Worm (Caenorhabditis elegans) whole organism, L2 larva: ENCODE results near the gene vha-20.

Source experiments
- C34F6.9 ChIP-seq: fragments of 150-350 bp; optimal IDR thresholded peaks from 2 replicates; lab custom pipeline; 2014; ENCODE audit warnings: missing biosample characterization, missing genetic modification characterization
- R02D3.7 ChIP-seq: fragments of 150-350 bp; optimal IDR thresholded peaks from 2 replicates; lab custom pipeline; 2014; ENCODE audit warnings: missing biosample characterization, missing genetic modification characterization
- Y55F3AM.14 ChIP-seq: fragments of 200-800 bp; sonication (Bioruptor generic); optimal IDR thresholded peaks from 2 replicates; lab custom pipeline; 2018; ENCODE audit warnings: mild to moderate bottlenecking, missing genetic modification characterization, missing compliant biosample characterization
- ZK546.5 ChIP-seq: sonication (generic microtip); optimal IDR thresholded peaks from 2 replicates; lab custom pipeline; 2017; ENCODE audit warnings: missing biosample characterization, missing genetic modification characterization
- alr-1 ChIP-seq: fragments of 150-350 bp; optimal IDR thresholded peaks from 2 replicates; lab custom pipeline; 2014; ENCODE audit warnings: missing biosample characterization, missing genetic modification characterization
- aly-2 ChIP-seq: fragments of 150-350 bp; optimal IDR thresholded peaks from 2 replicates; lab custom pipeline; 2014; ENCODE audit warnings: missing biosample characterization, missing genetic modification characterization
- ceh-16 ChIP-seq: fragments of 150-350 bp; optimal IDR thresholded peaks from 2 replicates; lab custom pipeline; 2014; ENCODE audit warnings: missing biosample characterization, missing genetic modification characterization
- ceh-82 ChIP-seq: fragments of 150-350 bp; optimal IDR thresholded peaks from 2 replicates; lab custom pipeline; 2014; ENCODE audit warnings: missing biosample characterization, missing genetic modification characterization
- crh-2 ChIP-seq: sonication (generic microtip); optimal IDR thresholded peaks from 2 replicates; lab custom pipeline; 2017; ENCODE audit warnings: missing biosample characterization, missing genetic modification characterization
- dmd-4 ChIP-seq: sonication (generic microtip); optimal IDR thresholded peaks from 2 replicates; lab custom pipeline; 2017; ENCODE audit warnings: missing biosample characterization, missing genetic modification characterization
- egl-27 ChIP-seq: sonication (generic microtip); optimal IDR thresholded peaks from 3 replicates; lab custom pipeline; 2017; ENCODE audit warnings: missing biosample characterization, missing genetic modification reagents, missing genetic modification characterization
- elt-1 ChIP-seq: fragments of 150-350 bp; optimal IDR thresholded peaks from 2 replicates; lab custom pipeline; 2014; ENCODE audit warnings: missing biosample characterization, missing genetic modification characterization
- elt-3 ChIP-seq: sonication (generic microtip); optimal IDR thresholded peaks from 2 replicates; lab custom pipeline; 2017; ENCODE audit warnings: missing biosample characterization, missing genetic modification characterization
- fos-1 ChIP-seq: fragments of 150-350 bp; optimal IDR thresholded peaks from 2 replicates; lab custom pipeline; 2014; ENCODE audit warnings: missing biosample characterization, missing genetic modification characterization
- gmeb-1 ChIP-seq: fragments of 150-350 bp; optimal IDR thresholded peaks from 2 replicates; lab custom pipeline; 2014; ENCODE audit warnings: missing biosample characterization, missing genetic modification characterization
- lin-13 ChIP-seq: fragments of 150-350 bp; optimal IDR thresholded peaks from 2 replicates; lab custom pipeline; 2014; ENCODE audit warnings: missing biosample characterization, missing genetic modification reagents, missing genetic modification characterization
- lin-39 ChIP-seq: fragments of 150-350 bp; optimal IDR thresholded peaks from 2 replicates; lab custom pipeline; 2014; ENCODE audit warnings: missing biosample characterization, missing genetic modification reagents, missing genetic modification characterization
- mab-5 ChIP-seq: fragments of 150-350 bp; optimal IDR thresholded peaks from 2 replicates; lab custom pipeline; 2014; ENCODE audit warnings: missing biosample characterization, missing genetic modification characterization
- mdl-1 ChIP-seq, 2 experiments: fragments of 150-350 bp in 1 of 2; sonication (generic microtip) in 1 of 2; optimal IDR thresholded peaks; 2 replicates each; lab custom pipeline; 2017; ENCODE audit warnings: missing biosample characterization in 2 of 2, missing genetic modification characterization in 2 of 2
- nhr-10 ChIP-seq: sonication (generic microtip); optimal IDR thresholded peaks from 2 replicates; lab custom pipeline; 2017; ENCODE audit warnings: missing biosample characterization, missing genetic modification characterization
- nhr-12 ChIP-seq: fragments of 150-350 bp; optimal IDR thresholded peaks from 2 replicates; lab custom pipeline; 2014; ENCODE audit warnings: missing biosample characterization, missing genetic modification characterization
- nhr-129 ChIP-seq: fragments of 150-350 bp; optimal IDR thresholded peaks from 2 replicates; lab custom pipeline; 2014; ENCODE audit warnings: missing biosample characterization, missing genetic modification characterization
- nhr-21 ChIP-seq: fragments of 150-350 bp; optimal IDR thresholded peaks from 2 replicates; lab custom pipeline; 2014; ENCODE audit warnings: missing biosample characterization, missing genetic modification characterization
- nhr-23 ChIP-seq: fragments of 150-350 bp; optimal IDR thresholded peaks from 2 replicates; lab custom pipeline; 2014; ENCODE audit warnings: missing biosample characterization, missing genetic modification reagents, missing genetic modification characterization
- nhr-237 ChIP-seq: fragments of 150-350 bp; optimal IDR thresholded peaks from 2 replicates; lab custom pipeline; 2014; ENCODE audit warnings: missing biosample characterization, missing genetic modification characterization
- nhr-6 ChIP-seq: fragments of 150-350 bp; optimal IDR thresholded peaks from 2 replicates; lab custom pipeline; 2014; ENCODE audit warnings: missing biosample characterization, missing genetic modification characterization
- peb-1 ChIP-seq: fragments of 150-350 bp; optimal IDR thresholded peaks from 2 replicates; lab custom pipeline; 2014; ENCODE audit warnings: missing biosample characterization, missing genetic modification characterization
- sem-4 ChIP-seq: fragments of 150-350 bp; optimal IDR thresholded peaks from 2 replicates; lab custom pipeline; 2014; ENCODE audit warnings: missing biosample characterization, missing genetic modification reagents, missing genetic modification characterization
- skn-1 ChIP-seq: sonication (generic microtip); optimal IDR thresholded peaks from 2 replicates; lab custom pipeline; 2017; ENCODE audit warnings: missing biosample characterization, missing genetic modification characterization
- sma-3 ChIP-seq: sonication (generic microtip); optimal IDR thresholded peaks from 2 replicates; lab custom pipeline; 2016; ENCODE audit warnings: missing genetic modification reagents, missing genetic modification characterization, missing compliant biosample characterization
- sma-9 ChIP-seq, 2 experiments: fragments of 150-350 bp in 1 of 2; sonication (generic microtip) in 1 of 2; optimal IDR thresholded peaks; 2 replicates each; lab custom pipeline; 2014 to 2016; ENCODE audit warnings: missing genetic modification characterization in 2 of 2, mild to moderate bottlenecking in 1 of 2, missing biosample characterization in 1 of 2, missing compliant biosample characterization in 1 of 2, missing genetic modification reagents in 1 of 2, moderate library complexity in 1 of 2
- unc-39 ChIP-seq: fragments of 150-350 bp; optimal IDR thresholded peaks from 2 replicates; lab custom pipeline; 2014; ENCODE audit warnings: missing biosample characterization, missing genetic modification characterization
- unc-55 ChIP-seq: fragments of 150-350 bp; sonication (generic microtip); optimal IDR thresholded peaks from 3 replicates; lab custom pipeline; 2014; ENCODE audit warnings: missing biosample characterization, missing genetic modification reagents, missing genetic modification characterization
- unc-62 ChIP-seq: fragments of 150-350 bp; optimal IDR thresholded peaks from 2 replicates; lab custom pipeline; 2014; ENCODE audit warnings: missing biosample characterization, missing genetic modification reagents, missing genetic modification characterization
- ztf-1 ChIP-seq: fragments of 200-800 bp; sonication (Bioruptor generic); conservative IDR thresholded peaks from 2 replicates; pipeline ENCODE4 v1.3.6; 2022; ENCODE audit warnings: missing genetic modification characterization, missing compliant biosample characterization
- ztf-11 ChIP-seq: sonication (generic microtip); optimal IDR thresholded peaks from 2 replicates; lab custom pipeline; 2017; ENCODE audit warnings: missing biosample characterization, missing genetic modification characterization

vha-20 gene

DNA sequence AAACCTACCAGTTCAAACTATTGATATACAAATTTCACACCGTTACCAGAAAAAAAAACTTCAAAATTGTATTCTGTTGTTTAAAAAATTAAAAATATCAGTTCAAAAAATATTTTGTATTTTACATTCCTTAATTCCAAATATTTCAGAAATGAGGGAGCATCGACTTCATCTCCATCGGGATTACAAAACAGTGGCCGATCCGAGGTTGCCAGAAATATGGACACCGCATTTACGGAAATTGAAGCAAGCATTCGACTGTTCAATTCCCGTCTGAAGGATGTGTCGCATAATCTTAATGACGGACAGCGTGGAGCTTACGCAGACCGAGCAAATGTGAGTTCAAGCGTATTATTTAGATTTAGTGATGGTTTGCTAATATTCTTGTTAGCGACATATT lies 31.6 kb downstream of the vha-20 start:
- TF ChIP-seq mdl-1 (tag; optimal IDR thresholded peaks at IDR 0.05; lab: Kevin White, UChicago) (no peak), nhr-129 (tag; lab: Kevin White, UChicago) (no peak), Y55F3AM.14 (GFP tag; lab: Kevin White, UChicago) (no peak), fos-1 (tag; lab: Kevin White, UChicago) (no peak), nhr-237 (no peak), nhr-21 (tag; lab: Kevin White, UChicago) (no peak), nhr-12 (tag; lab: Kevin White, UChicago) (no peak), gmeb-1 (tag; lab: Kevin White, UChicago) (no peak), sem-4 (tag; lab: Kevin White, UChicago) (no peak), elt-1 (tag; lab: Kevin White, UChicago) (no peak), egl-27 (no peak), aly-2 (tag; lab: Kevin White, UChicago) (no peak), dmd-4 (tag; lab: Kevin White, UChicago) (no peak), nhr-6 (tag; lab: Kevin White, UChicago) (no peak), ztf-11 (no peak), R02D3.7 (tag; lab: Kevin White, UChicago) (no peak), peb-1 (no peak)
- TF ChIP-seq, all 48 proteins: peak for 0

DNA sequence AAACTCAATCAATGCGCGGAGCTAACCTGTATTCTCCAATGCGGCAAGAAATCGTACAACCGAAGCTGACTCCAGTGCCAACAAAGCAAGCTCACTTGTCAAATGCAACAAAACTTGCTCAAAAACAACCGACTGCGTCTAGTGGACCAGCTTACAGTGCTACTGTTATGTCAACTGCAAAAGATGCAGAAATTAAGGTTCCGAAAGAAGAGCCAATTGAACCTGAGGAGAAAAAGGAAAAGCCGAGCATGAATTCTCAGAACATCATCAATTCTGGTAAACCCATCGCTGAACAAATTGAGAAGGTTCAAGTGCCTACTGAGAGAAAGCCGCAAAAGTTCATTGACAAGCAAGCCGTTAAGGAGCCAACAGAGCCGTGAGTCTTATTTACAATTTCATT lies 32.8 kb downstream of the vha-20 start:
- TF ChIP-seq crh-2 (tag; lab: Kevin White, UChicago) (no peak), peb-1 (no peak), skn-1 (tag; lab: Kevin White, UChicago) (no peak), ceh-82 (tag; lab: Kevin White, UChicago) (no peak), ztf-11 (no peak)

DNA sequence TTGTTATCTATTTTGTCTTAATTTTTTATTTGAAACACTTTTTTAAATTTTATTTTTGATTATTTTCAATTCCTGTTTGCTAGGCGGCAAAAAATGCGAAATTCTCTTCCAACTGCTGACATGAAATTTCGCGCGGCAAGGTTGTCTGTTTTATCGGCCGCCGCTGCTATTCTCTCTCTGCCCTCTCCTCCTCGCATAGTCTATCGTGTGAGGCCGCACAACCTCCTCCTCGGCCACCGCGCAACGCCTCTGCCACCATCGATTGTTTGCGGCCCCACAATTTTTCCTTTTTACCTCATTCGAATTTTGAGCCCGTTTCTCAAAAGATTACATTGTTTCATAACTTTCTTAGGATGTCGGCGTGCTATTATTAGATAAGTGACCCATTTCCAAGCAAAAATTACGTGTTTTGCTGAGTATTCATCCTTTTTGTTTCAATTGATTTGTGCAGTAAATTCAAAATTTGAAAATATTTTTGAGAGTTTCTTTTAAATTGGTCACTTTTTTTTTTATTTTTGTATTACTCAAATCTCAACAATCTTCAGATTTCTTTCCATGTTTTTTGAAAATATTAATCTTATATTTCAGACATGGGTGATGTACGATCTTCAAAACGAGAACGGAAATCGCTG lies 36.9 kb downstream of the vha-20 start, which contains the start of gene F28H6.4:
TSS of gene F28H6.4 (plus strand) at position 582 of the 632 bp plus-strand sequence.
- TF ChIP-seq fos-1 (tag; lab: Kevin White, UChicago) (peak; percentile 17), ceh-82 (tag; lab: Kevin White, UChicago) (no peak), unc-55 (peak; percentile 47)
- TF ChIP-seq, all 48 proteins: peak for 2

DNA sequence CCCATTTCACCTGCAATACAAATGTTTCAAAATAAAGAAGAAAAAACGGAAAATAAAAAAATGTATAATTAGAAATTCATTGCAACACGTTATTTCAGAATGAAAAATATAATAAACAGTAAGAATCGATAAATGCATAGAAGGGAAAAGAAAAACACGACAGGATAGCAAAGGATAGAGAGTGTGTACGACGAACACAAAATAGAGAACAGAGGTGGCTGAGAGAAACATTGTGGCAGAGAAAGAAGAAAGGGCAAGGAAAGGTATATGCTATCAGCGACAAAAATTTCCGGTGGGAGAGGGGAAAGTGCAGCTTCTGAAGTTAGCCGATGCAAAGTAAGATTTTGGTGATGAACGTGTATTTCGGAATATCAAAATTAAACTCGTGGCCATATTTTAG lies 38.4 kb downstream of the vha-20 start, which contains the start of gene F28H6.6:
TSS of gene F28H6.6 (minus strand) at position 10 of the 400 bp plus-strand sequence.
- TF ChIP-seq lin-13 (GFP tag; lab: Kevin White, UChicago) = no peak
- TF ChIP-seq ZK546.5 (tag; lab: Kevin White, UChicago) = no peak
- TF ChIP-seq skn-1 (tag; lab: Kevin White, UChicago) = no peak

DNA sequence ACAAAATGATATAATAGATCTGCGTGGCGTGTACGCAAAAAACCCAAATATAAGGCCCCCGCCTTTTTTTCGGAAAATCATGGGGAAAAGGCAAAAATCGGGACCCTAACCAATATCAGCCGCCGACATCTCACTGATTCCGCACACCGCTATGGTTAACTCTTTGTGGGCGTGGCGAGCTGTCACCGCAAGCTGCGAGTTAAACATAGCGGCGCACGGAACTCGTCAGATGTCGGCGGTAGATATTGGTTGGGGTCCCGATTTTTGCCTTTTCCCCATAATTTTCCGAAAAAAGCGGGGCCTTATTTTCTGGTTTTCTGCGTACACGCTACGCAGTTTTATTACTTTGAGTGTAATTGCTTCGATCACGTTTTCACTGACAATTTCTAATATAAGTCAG lies 45.5 kb downstream of the vha-20 start:
- TF ChIP-seq mab-5 (tag; lab: Kevin White, UChicago) (no peak), unc-62 (GFP tag; lab: Kevin White, UChicago) (no peak), sma-3 (GFP tag; lab: Kevin White, UChicago) (no peak), Y55F3AM.14 (GFP tag; lab: Kevin White, UChicago) (no peak), nhr-6 (tag; lab: Kevin White, UChicago) (no peak), nhr-129 (tag; lab: Kevin White, UChicago) (no peak), nhr-23 (tag; lab: Kevin White, UChicago) (no peak), alr-1 (tag; lab: Kevin White, UChicago) (no peak), ceh-82 (tag; lab: Kevin White, UChicago) (no peak), unc-39 (tag; lab: Kevin White, UChicago) (no peak), nhr-237 (no peak), dmd-4 (tag; lab: Kevin White, UChicago) (no peak), C34F6.9 (no peak), crh-2 (tag; lab: Kevin White, UChicago) (no peak), sma-9 (GFP tag; optimal IDR thresholded peaks at IDR 0.05; lab: Kevin White, UChicago) (no peak), sma-9 (tag; optimal IDR thresholded peaks at IDR 0.05; lab: Kevin White, UChicago) (no peak), lin-39 (tag; lab: Kevin White, UChicago) (no peak), nhr-10 (no peak), elt-3 (tag; lab: Kevin White, UChicago) (no peak), ceh-16 (no peak), ztf-1 (no peak)
